Worm (Caenorhabditis elegans): Measurements from ENCODE around the gene str-20.

Gene str-20

DNA sequence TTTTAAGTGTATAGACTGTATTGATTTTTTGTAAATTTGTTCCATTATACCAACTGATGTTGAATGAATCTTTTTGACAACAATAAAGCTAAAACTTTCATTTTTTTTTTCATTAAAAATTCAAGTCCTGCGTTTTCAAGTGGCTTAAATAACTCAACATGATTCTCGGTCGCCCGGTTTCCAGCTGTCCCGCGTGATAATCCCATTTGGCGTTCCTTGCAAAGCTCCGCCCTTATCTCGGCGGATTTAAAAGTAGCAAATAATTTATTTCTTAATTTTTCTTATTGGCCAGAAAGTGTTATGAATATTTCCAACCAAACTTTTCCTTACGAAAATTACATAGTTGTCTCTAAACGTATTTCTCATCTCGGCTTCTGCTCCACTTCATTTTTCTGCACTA is at the start of gene str-20:
TSS of gene str-20 (plus strand) at position 301 of the 400 bp plus-strand sequence.
- TF ChIP-seq dao-5 (tag; optimal IDR thresholded peaks at IDR 0.05) = no peak
- no peak for TF ChIP-seq him-1 (tag; optimal IDR thresholded peaks at IDR 0.05)
- no peak for TF ChIP-seq W03F9.2 (tag; optimal IDR thresholded peaks at IDR 0.05)

DNA sequence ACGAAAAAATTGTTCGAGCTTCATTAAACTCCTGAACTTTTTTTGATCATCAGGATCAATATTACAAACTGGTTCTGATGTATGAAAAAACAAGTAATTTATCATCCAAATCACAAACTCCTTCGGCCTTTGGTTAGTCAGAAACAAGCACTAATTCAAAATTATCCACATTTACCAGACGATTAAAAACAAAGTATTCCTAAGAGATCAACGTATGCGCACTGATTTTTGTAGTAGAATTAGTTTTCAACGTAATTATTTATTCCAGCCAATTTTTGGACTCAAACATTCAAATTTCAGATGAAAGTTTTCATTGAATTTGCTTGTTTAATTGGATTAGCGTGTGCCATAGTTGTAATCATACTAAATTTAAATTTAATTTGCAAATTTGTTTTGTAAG is 49.4 kb upstream of the str-20 start, which contains the start of gene srbc-38:
TSS of gene srbc-38 (plus strand) at position 301 of the 400 bp plus-strand sequence.
- no peak for TF ChIP-seq W03F9.2 (tag; optimal IDR thresholded peaks at IDR 0.05)
- no peak for TF ChIP-seq him-1 (tag; optimal IDR thresholded peaks at IDR 0.05)
- TF ChIP-seq dao-5 (tag; optimal IDR thresholded peaks at IDR 0.05) = no peak

- TF ChIP-seq W03F9.2 (tag; optimal IDR thresholded peaks at IDR 0.05) = no peak
Measured at ce11 chrV:708808-709207, 47.5 kb upstream of the str-20 start, which contains the start of gene srbc-39. Gene srbc-39, plus strand, starts transcription at chrV:709108.

DNA sequence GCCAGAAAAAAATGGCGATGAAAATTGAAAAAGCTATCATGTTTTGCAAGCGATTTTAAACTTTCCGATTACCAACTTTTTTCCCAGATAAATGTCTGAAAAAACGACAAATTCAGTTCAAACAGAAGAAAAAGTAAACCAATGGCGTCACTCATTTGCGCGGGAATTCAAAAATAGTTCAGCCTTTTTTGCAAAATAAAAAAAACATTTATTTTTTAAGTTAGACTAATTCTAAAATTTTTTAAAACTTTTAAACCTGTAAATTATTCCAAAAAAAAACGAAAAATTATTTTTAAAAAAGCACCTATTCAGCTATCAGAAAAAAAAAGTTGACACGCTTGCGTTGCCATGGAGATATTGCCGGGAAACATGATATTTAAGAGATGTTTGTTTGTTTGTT is 43.4 kb upstream of the str-20 start, which contains the start of gene cyp-33C11:
TSS of gene cyp-33C11 (minus strand) at position 101 of the 400 bp plus-strand sequence.
- TF ChIP-seq dao-5 (tag; optimal IDR thresholded peaks at IDR 0.05) (no peak), W03F9.2 (tag; optimal IDR thresholded peaks at IDR 0.05) (no peak), him-1 (tag; optimal IDR thresholded peaks at IDR 0.05) (no peak)

DNA sequence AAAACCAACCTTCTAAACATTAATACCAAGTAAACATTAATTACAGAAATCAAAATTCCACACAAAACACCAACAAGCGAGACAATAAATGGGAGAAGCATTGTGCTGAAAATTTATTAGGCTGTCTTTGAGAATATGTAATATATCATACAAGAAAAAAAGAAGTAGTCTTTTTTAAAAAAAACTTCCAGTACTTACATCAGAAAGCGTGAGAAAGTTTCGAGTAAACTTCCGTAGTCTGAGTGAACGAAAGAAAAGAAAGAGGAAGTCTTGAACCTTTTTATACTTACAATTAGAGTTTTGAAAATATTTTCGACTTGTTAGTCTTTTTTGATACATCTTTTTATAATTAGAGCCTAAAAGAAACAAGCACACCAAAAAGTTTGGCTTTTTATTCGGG is 36.5 kb upstream of the str-20 start, which contains the start of gene srbc-40:
TSS of gene srbc-40 (minus strand) at position 101 of the 400 bp plus-strand sequence.
- TF ChIP-seq dao-5 (tag; optimal IDR thresholded peaks at IDR 0.05) (no peak), him-1 (tag; optimal IDR thresholded peaks at IDR 0.05) (no peak), W03F9.2 (tag; optimal IDR thresholded peaks at IDR 0.05) (no peak)

DNA sequence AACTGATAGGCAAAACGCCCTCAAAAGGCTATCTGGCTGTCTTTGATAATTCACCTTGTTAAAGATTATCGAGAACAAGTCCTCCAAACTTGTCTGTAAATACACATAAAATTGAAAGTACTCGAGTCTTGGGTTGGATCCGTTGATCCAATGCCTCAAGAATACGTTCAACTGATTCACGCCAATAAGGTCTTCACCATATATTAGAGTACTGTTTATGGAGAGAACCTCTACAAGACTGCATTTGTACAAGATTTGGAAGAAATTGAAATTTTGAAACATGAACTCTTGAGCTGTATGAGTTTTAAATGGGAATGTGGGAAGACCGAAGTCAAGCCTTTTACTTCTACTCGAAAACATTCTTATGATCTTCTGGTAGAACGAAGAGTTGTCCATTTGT is 33.4 kb upstream of the str-20 start:
- no peak for TF ChIP-seq dao-5 (tag; optimal IDR thresholded peaks at IDR 0.05)
- TF ChIP-seq him-1 (tag; optimal IDR thresholded peaks at IDR 0.05) = no peak
- TF ChIP-seq W03F9.2 (tag; optimal IDR thresholded peaks at IDR 0.05) = no peak

ce11 chrV:723895-724352 is 32.3 kb upstream of the str-20 start, which contains the start of gene fbxb-72:
Gene fbxb-72, minus strand, starts transcription at chrV:723952.
- TF ChIP-seq W03F9.2 (tag; optimal IDR thresholded peaks at IDR 0.05) (no peak), him-1 (tag; optimal IDR thresholded peaks at IDR 0.05) (no peak), dao-5 (tag; optimal IDR thresholded peaks at IDR 0.05) (no peak)

DNA sequence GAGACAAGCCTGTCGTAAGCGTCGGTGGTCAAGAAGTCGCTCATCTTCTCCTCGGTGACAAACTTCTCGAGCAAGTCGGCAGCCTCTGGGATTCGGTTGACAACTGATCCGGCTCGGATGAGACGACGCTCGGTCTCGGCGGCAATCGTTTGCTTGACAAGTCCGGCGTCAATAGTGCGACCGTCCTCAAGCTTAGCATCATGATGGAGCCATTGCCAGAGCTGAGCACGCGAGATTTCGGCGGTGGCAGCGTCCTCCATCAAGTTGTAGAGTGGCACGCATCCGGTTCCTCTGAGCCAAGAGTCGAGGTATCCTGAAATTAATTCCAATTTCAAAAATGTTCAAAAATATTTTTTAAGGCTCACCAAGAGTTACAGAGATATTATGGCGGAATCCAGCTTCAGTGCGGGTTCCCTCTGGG is 31.8 kb upstream of the str-20 start:
- TF ChIP-seq W03F9.2 (tag; optimal IDR thresholded peaks at IDR 0.05) = no peak
- no peak for TF ChIP-seq dao-5 (tag; optimal IDR thresholded peaks at IDR 0.05)
- TF ChIP-seq him-1 (tag; optimal IDR thresholded peaks at IDR 0.05) = no peak

DNA sequence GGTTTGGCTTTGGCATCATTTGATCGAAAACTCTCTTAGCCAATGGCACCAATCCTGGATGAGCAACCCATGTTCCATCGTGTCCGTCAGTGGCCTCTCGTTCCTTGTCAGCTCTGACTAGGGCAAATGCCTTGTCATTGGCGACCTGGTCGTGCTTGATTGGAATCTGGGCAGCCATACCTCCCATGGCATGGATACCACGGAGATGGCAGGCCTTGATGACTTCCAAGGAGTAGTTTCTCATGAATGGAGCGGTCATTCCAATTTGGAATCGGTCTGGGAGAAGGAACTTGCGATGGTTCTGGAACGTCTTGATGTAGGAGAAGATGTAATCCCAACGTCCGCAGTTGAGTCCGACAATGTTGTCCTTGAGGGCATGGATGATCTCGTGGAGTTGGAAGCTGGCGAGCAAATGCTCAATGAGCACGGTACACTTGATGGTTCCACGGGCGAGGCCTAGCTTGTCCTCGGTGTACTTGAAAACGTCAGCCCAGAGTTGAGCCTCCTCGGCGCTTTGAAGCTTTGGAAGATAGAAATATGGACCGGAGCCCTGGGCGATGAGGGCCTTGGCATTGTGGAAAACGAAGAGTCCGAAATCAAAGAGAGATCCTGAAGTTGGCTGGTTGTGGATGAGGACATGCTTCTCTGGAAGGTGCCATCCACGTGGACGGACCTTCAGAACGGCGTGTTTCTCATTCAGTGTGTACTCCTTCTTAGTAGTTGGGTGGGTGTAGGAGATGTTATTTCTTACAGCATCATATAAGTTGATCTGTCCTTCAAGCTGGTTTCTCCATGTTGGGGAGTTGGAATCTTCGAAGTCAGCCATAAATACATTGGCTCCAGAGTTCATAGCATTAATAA is 31.1 kb upstream of the str-20 start:
- TF ChIP-seq him-1 (tag; optimal IDR thresholded peaks at IDR 0.05) (no peak), W03F9.2 (tag; optimal IDR thresholded peaks at IDR 0.05) (no peak), dao-5 (tag; optimal IDR thresholded peaks at IDR 0.05) (no peak)

DNA sequence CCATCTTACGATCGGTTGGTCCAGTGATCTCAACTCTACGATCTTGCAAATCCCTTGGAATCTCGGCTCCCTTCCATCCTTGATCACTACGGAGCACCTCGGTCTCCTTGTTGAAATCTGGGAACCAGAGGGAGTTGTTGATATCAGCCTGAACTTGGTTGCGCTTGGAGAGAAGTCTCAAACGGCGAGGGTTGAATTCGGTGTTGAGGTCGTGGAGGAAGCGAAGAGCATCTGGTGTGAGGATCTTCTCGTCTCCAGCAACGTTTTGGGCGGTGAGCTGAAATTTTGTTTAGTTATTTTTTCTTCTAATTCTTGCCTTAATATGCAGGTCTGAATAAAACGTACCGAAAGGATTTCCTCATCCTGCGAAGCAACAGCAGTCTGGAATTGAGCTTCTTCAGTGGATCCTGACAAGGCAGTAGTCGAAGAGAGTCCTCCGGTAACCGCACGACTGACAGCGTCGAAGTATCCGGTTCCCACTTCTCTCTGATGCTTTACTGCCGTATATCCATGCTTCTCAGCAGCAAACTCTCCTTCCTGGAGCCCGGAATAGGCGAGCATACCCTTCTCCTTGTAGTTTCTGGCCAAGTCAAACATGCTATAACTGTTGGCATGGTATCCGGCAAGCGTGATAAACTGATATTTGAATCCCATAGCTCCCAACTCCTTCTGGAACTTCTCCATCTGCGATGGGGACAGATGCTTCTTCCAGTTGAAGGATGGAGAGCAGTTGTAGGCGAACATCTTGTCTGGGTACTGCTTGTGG is 30.3 kb upstream of the str-20 start:
- TF ChIP-seq dao-5 (tag; optimal IDR thresholded peaks at IDR 0.05) (no peak), him-1 (tag; optimal IDR thresholded peaks at IDR 0.05) (no peak), W03F9.2 (tag; optimal IDR thresholded peaks at IDR 0.05) (no peak)

ce11 chrV:726573-727483 is 29.4 kb upstream of the str-20 start:
- TF ChIP-seq him-1 (tag; optimal IDR thresholded peaks at IDR 0.05) = no peak
- TF ChIP-seq W03F9.2 (tag; optimal IDR thresholded peaks at IDR 0.05) = no peak
- TF ChIP-seq dao-5 (tag; optimal IDR thresholded peaks at IDR 0.05) = no peak

DNA sequence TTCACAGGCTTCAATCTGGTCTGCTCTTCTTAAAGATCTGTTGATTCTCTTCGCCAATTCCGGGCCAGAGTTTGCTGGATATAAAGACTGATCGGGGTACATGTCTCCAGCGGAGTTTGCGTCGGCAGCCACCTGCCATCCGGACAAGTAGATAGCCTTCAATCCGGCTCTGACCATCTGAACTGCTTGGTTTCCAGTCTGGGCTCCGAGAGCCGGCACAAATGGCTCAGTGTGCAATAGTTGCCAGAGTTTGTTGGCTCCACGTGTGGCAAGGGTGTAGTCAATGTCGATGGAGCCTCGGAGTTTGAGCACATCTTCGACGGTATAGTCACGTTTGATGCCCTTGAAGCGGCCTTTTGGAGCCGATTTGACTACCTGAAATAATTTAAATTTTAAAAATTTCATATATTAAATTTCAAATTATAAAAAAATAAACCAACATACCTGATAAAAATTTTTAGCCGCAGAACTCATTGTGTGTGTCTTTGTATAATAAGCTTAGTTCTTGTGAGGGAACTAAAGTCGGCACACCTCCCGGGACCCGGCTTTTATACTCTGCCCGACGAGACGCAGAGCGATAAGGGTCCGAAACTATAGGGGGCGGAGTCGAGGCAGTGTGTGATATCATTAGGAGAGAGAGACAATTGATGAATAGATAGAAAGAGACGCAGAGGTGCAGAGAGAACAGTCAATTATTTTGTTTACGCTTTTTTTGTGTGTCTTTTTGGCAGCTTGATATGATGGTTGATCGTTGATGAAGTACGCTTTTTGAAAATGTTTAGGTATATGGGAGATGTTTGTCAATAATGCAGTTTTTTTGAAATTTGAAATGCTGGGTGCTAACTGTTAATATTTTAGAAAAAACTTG is 28.6 kb upstream of the str-20 start, which contains the start of the genes icl-1 and srh-2:
TSS of gene icl-1 (minus strand) at position 521 of the 868 bp plus-strand sequence.
TSS of gene srh-2 (plus strand) at position 818 of the 868 bp plus-strand sequence.
- TF ChIP-seq W03F9.2 (tag; optimal IDR thresholded peaks at IDR 0.05) (peak; percentile 3), dao-5 (tag; optimal IDR thresholded peaks at IDR 0.05) (no peak), him-1 (tag; optimal IDR thresholded peaks at IDR 0.05) (no peak)

Measured in whole organism, L4/young adult.